Fruit fly (Drosophila melanogaster) whole organism, embryonic: ENCODE measurements around the gene Pif1.

ENCODE experiments used
- Atf-2 ChIP-seq: fragments of 200-800 bp; sonication (Bioruptor generic); optimal IDR thresholded peaks from 2 replicates; lab custom pipeline; 2016; ENCODE audit warnings: missing biosample characterization, missing genetic modification characterization
- Bgb ChIP-seq: fragments of 200-800 bp; sonication (Bioruptor generic); IDR thresholded peaks from 2 replicates; pipeline ENCODE4 v1.3.6; 2022; ENCODE audit warnings: missing biosample characterization, missing genetic modification characterization; ENCODE audit not compliant: partially characterized antibody
- BtbVII ChIP-seq: fragments of 200-800 bp; sonication (Bioruptor generic); optimal IDR thresholded peaks from 3 replicates; lab custom pipeline; 2017; ENCODE audit warnings: missing biosample characterization, mild to moderate bottlenecking, missing genetic modification characterization
- C15 ChIP-seq: fragments of 200-800 bp; sonication (Bioruptor generic); IDR thresholded peaks from 3 replicates; pipeline ENCODE4 v1.3.6; 2022; ENCODE audit warnings: missing biosample characterization, missing genetic modification characterization
- CG11093 ChIP-seq: fragments of 200-800 bp; sonication (Bioruptor generic); IDR thresholded peaks from 3 replicates; pipeline ENCODE4 v1.3.6; 2022; ENCODE audit warnings: missing biosample characterization, missing genetic modification characterization
- CG11560 ChIP-seq: fragments of 200-800 bp; sonication (Bioruptor generic); IDR thresholded peaks from 3 replicates; pipeline ENCODE4 v1.3.6; 2022; ENCODE audit warnings: missing biosample characterization, missing genetic modification characterization
- CG12236 ChIP-seq: fragments of 200-800 bp; sonication (Bioruptor generic); optimal IDR thresholded peaks from 2 replicates; lab custom pipeline; 2016; ENCODE audit warnings: missing biosample characterization, missing genetic modification characterization
- CG12659 ChIP-seq: fragments of 200-800 bp; sonication (Bioruptor generic); optimal IDR thresholded peaks from 3 replicates; lab custom pipeline; 2017; ENCODE audit warnings: mild to moderate bottlenecking, missing biosample characterization, missing genetic modification reagents, missing genetic modification characterization
- CG13123 ChIP-seq: fragments of 200-800 bp; sonication (Bioruptor generic); optimal IDR thresholded peaks from 2 replicates; lab custom pipeline; 2016; ENCODE audit warnings: missing biosample characterization, missing genetic modification characterization
- CG13624 ChIP-seq: fragments of 200-800 bp; sonication (Bioruptor generic); optimal IDR thresholded peaks from 2 replicates; lab custom pipeline; 2016; ENCODE audit warnings: missing biosample characterization, missing genetic modification characterization
- CG13894 ChIP-seq: fragments of 200-800 bp; sonication (Bioruptor generic); optimal IDR thresholded peaks from 3 replicates; lab custom pipeline; 2018; ENCODE audit warnings: missing biosample characterization, mild to moderate bottlenecking, missing genetic modification characterization, moderate library complexity
- CG34224 ChIP-seq: fragments of 200-800 bp; sonication (Bioruptor generic); IDR thresholded peaks from 3 replicates; pipeline ENCODE4 v1.3.6; 2022; ENCODE audit warnings: missing biosample characterization, missing genetic modification characterization; ENCODE audit not compliant: partially characterized antibody
- CG34422 ChIP-seq: fragments of 200-800 bp; sonication (Bioruptor generic); IDR thresholded peaks from 3 replicates; pipeline ENCODE4 v1.3.6; 2022; ENCODE audit warnings: missing biosample characterization, missing genetic modification characterization
- CG42726 ChIP-seq: fragments of 200-800 bp; sonication (Bioruptor generic); IDR thresholded peaks from 2 replicates; pipeline ENCODE4 v1.3.6; 2022; ENCODE audit warnings: missing biosample characterization, missing genetic modification characterization; ENCODE audit not compliant: partially characterized antibody
- CG5180 ChIP-seq: fragments of 200-800 bp; sonication (Bioruptor generic); optimal IDR thresholded peaks from 3 replicates; lab custom pipeline; 2017; ENCODE audit warnings: missing biosample characterization, missing genetic modification characterization, mild to moderate bottlenecking, moderate library complexity, missing genetic modification reagents
- CG5245 ChIP-seq: fragments of 200-800 bp; sonication (Bioruptor generic); optimal IDR thresholded peaks from 3 replicates; lab custom pipeline; 2016; ENCODE audit warnings: missing biosample characterization, missing genetic modification characterization
- CG6683 ChIP-seq: fragments of 200-800 bp; sonication (Bioruptor generic); optimal IDR thresholded peaks from 2 replicates; lab custom pipeline; 2017; ENCODE audit warnings: missing biosample characterization, mild to moderate bottlenecking, missing genetic modification characterization, missing genetic modification reagents
- CG9817 ChIP-seq: fragments of 200-800 bp; sonication (Bioruptor generic); optimal IDR thresholded peaks from 2 replicates; lab custom pipeline; 2018; ENCODE audit warnings: missing biosample characterization, mild to moderate bottlenecking, missing genetic modification characterization, moderate library complexity
- CG9932 ChIP-seq: fragments of 200-800 bp; sonication (Bioruptor generic); IDR thresholded peaks from 2 replicates; pipeline ENCODE4 v1.3.6; 2022; ENCODE audit warnings: missing biosample characterization, missing genetic modification characterization
- ERR ChIP-seq: fragments of 200-800 bp; sonication (Bioruptor generic); optimal IDR thresholded peaks from 2 replicates; lab custom pipeline; 2016; ENCODE audit warnings: missing biosample characterization, missing genetic modification characterization
- Elba2 ChIP-seq: fragments of 200-800 bp; sonication (Bioruptor generic); optimal IDR thresholded peaks from 3 replicates; lab custom pipeline; 2016; ENCODE audit warnings: missing biosample characterization, missing genetic modification characterization
- Ets97D ChIP-seq: fragments of 200-800 bp; sonication (Bioruptor generic); optimal IDR thresholded peaks from 3 replicates; lab custom pipeline; 2016; ENCODE audit warnings: missing biosample characterization, missing genetic modification characterization
- HHEX ChIP-seq: fragments of 200-800 bp; sonication (Bioruptor generic); optimal IDR thresholded peaks from 3 replicates; lab custom pipeline; 2017; ENCODE audit warnings: missing biosample characterization, mild to moderate bottlenecking, missing genetic modification characterization, missing genetic modification reagents
- Hey ChIP-seq: fragments of 200-800 bp; sonication (Bioruptor generic); optimal IDR thresholded peaks from 3 replicates; lab custom pipeline; 2018; ENCODE audit warnings: missing biosample characterization, mild to moderate bottlenecking, missing genetic modification characterization
- Hsf ChIP-seq: fragments of 200-800 bp; sonication (Bioruptor generic); optimal IDR thresholded peaks from 3 replicates; lab custom pipeline; 2016; ENCODE audit warnings: missing biosample characterization, missing genetic modification characterization
- MTF-1 ChIP-seq: fragments of 200-800 bp; sonication (Bioruptor generic); optimal IDR thresholded peaks from 2 replicates; lab custom pipeline; 2018; ENCODE audit warnings: missing biosample characterization, mild to moderate bottlenecking, missing genetic modification characterization, borderline replicate concordance
- Mes4 ChIP-seq: fragments of 200-800 bp; sonication (Bioruptor generic); optimal IDR thresholded peaks from 2 replicates; lab custom pipeline; 2016; ENCODE audit warnings: missing biosample characterization, missing genetic modification characterization
- Usf ChIP-seq: fragments of 200-800 bp; sonication (Bioruptor generic); optimal IDR thresholded peaks from 2 replicates; lab custom pipeline; 2017; ENCODE audit warnings: missing genotype, missing biosample characterization, missing genetic modification characterization
- ara ChIP-seq: fragments of 200-800 bp; sonication (Bioruptor generic); IDR thresholded peaks from 2 replicates; pipeline ENCODE4 v1.3.6; 2022; ENCODE audit warnings: missing biosample characterization, missing genetic modification characterization
- ci ChIP-seq: fragments of 200-800 bp; sonication (Bioruptor generic); IDR thresholded peaks from 3 replicates; pipeline ENCODE4 v1.3.6; 2022; ENCODE audit warnings: missing biosample characterization, missing genetic modification characterization
- corto ChIP-seq: fragments of 200-800 bp; sonication (Bioruptor generic); optimal IDR thresholded peaks from 2 replicates; lab custom pipeline; 2016; ENCODE audit warnings: missing biosample characterization, mild to moderate bottlenecking, missing genetic modification characterization, moderate library complexity
- emc ChIP-seq: fragments of 200-800 bp; sonication (Bioruptor generic); optimal IDR thresholded peaks from 2 replicates; lab custom pipeline; 2016; ENCODE audit warnings: missing biosample characterization, missing genetic modification characterization
- fd3F ChIP-seq: fragments of 200-800 bp; sonication (Bioruptor generic); optimal IDR thresholded peaks from 2 replicates; lab custom pipeline; 2018; ENCODE audit warnings: missing biosample characterization, mild to moderate bottlenecking, missing genetic modification characterization, moderate library complexity
- fru ChIP-seq: fragments of >200 bp; optimal IDR thresholded peaks from 2 replicates; lab custom pipeline; 2017
- hth ChIP-seq: fragments of >200 bp; optimal IDR thresholded peaks from 2 replicates; lab custom pipeline; 2017; ENCODE audit warnings: inconsistent platforms
- klu ChIP-seq: fragments of 200-800 bp; sonication (Bioruptor generic); IDR thresholded peaks from 2 replicates; pipeline ENCODE4 v1.3.6; 2022; ENCODE audit warnings: missing biosample characterization, missing genetic modification characterization
- pan ChIP-seq, 4 experiments: fragments of >200 bp in 3 of 4; fragments of 200-800 bp in 1 of 4; sonication (Bioruptor generic) in 1 of 4; optimal IDR thresholded peaks in 3 of 4; IDR thresholded peaks in 1 of 4; 2 replicates each; pipeline versions ENCODE4 v1.3.6 to Lab custom; 2017 to 2022; ENCODE audit warnings: missing biosample characterization in 2 of 4, missing genetic modification characterization in 2 of 4, mixed read lengths in 1 of 4
- peb ChIP-seq: fragments of 200-800 bp; sonication (Bioruptor generic); IDR thresholded peaks from 2 replicates; pipeline ENCODE4 v1.3.6; 2022; ENCODE audit warnings: missing biosample characterization, missing genetic modification characterization
- pita ChIP-seq: fragments of 200-800 bp; sonication (Bioruptor generic); optimal IDR thresholded peaks from 2 replicates; lab custom pipeline; 2017; ENCODE audit warnings: missing biosample characterization, mild to moderate bottlenecking, missing genetic modification characterization
- repo ChIP-seq: fragments of 200-800 bp; sonication (Bioruptor generic); optimal IDR thresholded peaks from 2 replicates; lab custom pipeline; 2016; ENCODE audit warnings: missing biosample characterization, missing genetic modification characterization
- salm ChIP-seq: fragments of 200-800 bp; sonication (Bioruptor generic); optimal IDR thresholded peaks from 2 replicates; lab custom pipeline; 2018; ENCODE audit warnings: missing biosample characterization, mild to moderate bottlenecking, missing genetic modification characterization
- seq ChIP-seq: fragments of 200-800 bp; sonication (Bioruptor generic); IDR thresholded peaks from 2 replicates; pipeline ENCODE4 v1.3.6; 2022; ENCODE audit warnings: missing biosample characterization, missing genetic modification characterization
- tna ChIP-seq: fragments of 200-800 bp; sonication (Bioruptor generic); IDR thresholded peaks from 2 replicates; pipeline ENCODE4 v1.3.6; 2022; ENCODE audit warnings: missing biosample characterization, missing genetic modification characterization; ENCODE audit not compliant: partially characterized antibody
- trem ChIP-seq: fragments of 200-800 bp; optimal IDR thresholded peaks from 3 replicates; lab custom pipeline; 2019; ENCODE audit warnings: missing biosample characterization, mild to moderate bottlenecking, missing genetic modification characterization, moderate library complexity
- wek ChIP-seq: fragments of 200-800 bp; sonication (Bioruptor generic); optimal IDR thresholded peaks from 3 replicates; lab custom pipeline; 2018; ENCODE audit warnings: missing biosample characterization, mild to moderate bottlenecking, missing genetic modification characterization, moderate library complexity
- wor ChIP-seq: fragments of 200-800 bp; sonication (Bioruptor generic); IDR thresholded peaks from 2 replicates; pipeline ENCODE4 v1.3.6; 2022; ENCODE audit warnings: missing biosample characterization, missing genetic modification characterization
- z ChIP-seq: fragments of 200-800 bp; sonication (Bioruptor generic); IDR thresholded peaks from 3 replicates; pipeline ENCODE4 v1.3.6; 2022; ENCODE audit warnings: missing biosample characterization, missing genetic modification characterization
- zen ChIP-seq: fragments of 200-800 bp; sonication (Bioruptor generic); optimal IDR thresholded peaks from 3 replicates; lab custom pipeline; 2018; ENCODE audit warnings: missing biosample characterization, mild to moderate bottlenecking, missing genetic modification characterization, moderate library complexity
- zf30C ChIP-seq: fragments of 200-800 bp; sonication (Bioruptor generic); optimal IDR thresholded peaks from 3 replicates; lab custom pipeline; 2018; ENCODE audit warnings: missing biosample characterization, mild to moderate bottlenecking, missing genetic modification characterization
- zfh2 ChIP-seq: fragments of 200-800 bp; sonication (Bioruptor generic); optimal IDR thresholded peaks from 2 replicates; lab custom pipeline; 2016; ENCODE audit warnings: missing biosample characterization, missing genetic modification characterization

The Pif1 gene

DNA sequence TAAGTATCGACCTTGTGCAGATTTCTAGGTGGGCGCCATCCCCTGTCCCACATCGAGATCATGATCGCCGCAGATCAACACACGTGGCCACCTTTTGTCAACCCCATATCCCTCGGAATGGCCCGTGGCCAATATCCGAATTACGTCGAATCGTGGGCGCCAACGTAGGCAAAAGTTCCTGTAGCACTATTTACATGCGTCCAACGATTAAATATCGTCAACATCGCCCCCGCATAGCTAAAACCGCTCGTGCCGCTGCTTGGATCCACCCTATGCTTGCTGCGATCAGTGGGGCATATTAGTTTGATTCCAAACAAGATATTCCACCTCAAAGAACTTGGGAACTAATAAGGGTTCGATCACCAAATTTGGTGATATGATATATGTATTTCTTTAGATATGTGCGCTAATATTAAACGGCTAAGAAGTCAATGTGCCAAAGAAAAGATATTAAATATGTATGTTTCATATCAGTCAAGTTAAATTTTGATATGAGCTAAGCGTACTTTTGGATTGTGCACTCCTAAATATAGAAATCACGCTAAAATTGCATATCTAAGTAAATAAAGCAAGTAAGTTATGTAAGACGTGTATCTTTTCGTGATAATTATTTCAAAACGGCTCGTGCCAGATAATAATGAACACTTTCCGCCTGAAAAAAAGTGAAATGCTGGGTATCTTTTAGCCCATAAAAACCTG, 7.4 kb upstream of the Pif1 start (continued):
- TF ChIP-seq wek (GFP tag; lab: Kevin White, UChicago) (no peak), CG5245 (no peak), salm (tag; lab: Kevin White, UChicago) (no peak), zen (no peak), CG13123 (no peak), Hey (tag; lab: Kevin White, UChicago) (no peak), CG42726 (GFP tag; lab: Robert Waterston, UW) (no peak), CG9817 (tag; lab: Kevin White, UChicago) (peak; percentile 39), CG13894 (no peak), CG11093 (GFP tag; lab: Robert Waterston, UW) (no peak), CG5180 (GFP tag; lab: Kevin White, UChicago) (no peak), fd3F (GFP tag; lab: Kevin White, UChicago) (peak; percentile 41), trem (no peak), fru (lab: Kevin White, UChicago) (no peak), Atf-2 (peak; percentile 28), Mes4 (GFP tag; lab: Kevin White, UChicago) (no peak), hth (lab: Kevin White, UChicago) (no peak), zfh2 (GFP tag; lab: Kevin White, UChicago) (peak; percentile 42), Usf (no peak), CG34422 (0 out of 3 replicates have a peak, but pooled peaks have one; percentile 2), BtbVII (no peak), CG13624 (GFP tag; lab: Kevin White, UChicago) (peak; percentile 36), C15 (GFP tag; lab: Robert Waterston, UW) (no peak), CG9932 (peak; percentile 51), klu (GFP tag; lab: Robert Waterston, UW) (no peak), tna (GFP tag; lab: Robert Waterston, UW) (no peak), ERR (GFP tag; lab: Kevin White, UChicago) (no peak), repo (no peak), CG6683 (GFP tag; lab: Kevin White, UChicago) (no peak), ara (GFP tag; lab: Robert Waterston, UW) (no peak), ci (GFP tag; lab: Robert Waterston, UW) (no peak), peb (no peak), CG12236 (GFP tag; lab: Kevin White, UChicago) (no peak), corto (GFP tag; lab: Kevin White, UChicago) (no peak), Hsf (GFP tag; lab: Kevin White, UChicago) (peak; percentile 41), Bgb (GFP tag; lab: Robert Waterston, UW) (peak; percentile 20; the same call in 1 of the 2 replicates), emc (GFP tag; lab: Kevin White, UChicago) (no peak), CG12659 (peak; percentile 45), Elba2 (no peak), zf30C (GFP tag; lab: Kevin White, UChicago) (no peak), pita (GFP tag; lab: Kevin White, UChicago) (no peak), HHEX (no peak), pan (optimal IDR thresholded peaks at IDR 0.05; lab: Kevin White, UChicago) (peak in 1 of 2 experiments; percentile 11), pan (GFP tag; optimal IDR thresholded peaks at IDR 0.05 in 1 of 2, IDR thresholded peaks at IDR 0.05 in 1 of 2) (no peak), z (GFP tag; lab: Robert Waterston, UW) (no peak), CG34224 (no peak), Ets97D (GFP tag; lab: Kevin White, UChicago) (no peak), CG11560 (tag; lab: Robert Waterston, UW) (no peak), MTF-1 (GFP tag; lab: Kevin White, UChicago) (no peak), wor (GFP tag; lab: Robert Waterston, UW) (no peak), seq (no peak)
